Worm (Caenorhabditis elegans) whole organism, mixed stage, embryonic: ENCODE measurements around the gene C18G1.1.

ENCODE experiments used
- elt-1 ChIP-seq: sonication (generic microtip); optimal IDR thresholded peaks from 2 replicates; lab custom pipeline; 2017; ENCODE audit warnings: missing genetic modification characterization, mild to moderate bottlenecking, missing compliant biosample characterization, antibody characterized with exemption, moderate library complexity, borderline replicate concordance; ENCODE audit not compliant: insufficient read depth
- elt-3 ChIP-seq: fragments of 150-350 bp; optimal IDR thresholded peaks from 2 replicates; lab custom pipeline; 2014; ENCODE audit warnings: missing biosample characterization, missing genetic modification characterization
- flh-1 ChIP-seq: fragments of 200-800 bp; sonication (Bioruptor generic); optimal IDR thresholded peaks from 2 replicates; lab custom pipeline; 2018; ENCODE audit warnings: mild to moderate bottlenecking, missing genetic modification characterization, moderate library complexity, missing compliant biosample characterization
- lin-13 ChIP-seq: fragments of 150-350 bp; optimal IDR thresholded peaks from 2 replicates; lab custom pipeline; 2014; ENCODE audit warnings: missing biosample characterization, missing genetic modification characterization
- mab-5 ChIP-seq: fragments of 150-350 bp; optimal IDR thresholded peaks from 2 replicates; lab custom pipeline; 2014; ENCODE audit warnings: missing biosample characterization, missing genetic modification characterization
- mep-1 ChIP-seq: fragments of 150-350 bp; optimal IDR thresholded peaks from 2 replicates; lab custom pipeline; 2017; ENCODE audit warnings: missing biosample characterization, missing genetic modification reagents, missing genetic modification characterization, inconsistent platforms
- nhr-28 ChIP-seq: fragments of 150-350 bp; optimal IDR thresholded peaks from 2 replicates; lab custom pipeline; 2014; ENCODE audit warnings: missing biosample characterization, missing genetic modification characterization
- nhr-76 ChIP-seq: sonication (generic microtip); optimal IDR thresholded peaks from 2 replicates; lab custom pipeline; 2017; ENCODE audit warnings: missing biosample characterization, missing genetic modification characterization
- pha-4 ChIP-seq: fragments of 150-350 bp; optimal IDR thresholded peaks from 2 replicates; lab custom pipeline; 2018; ENCODE audit warnings: missing biosample characterization, missing genetic modification reagents, missing genetic modification characterization
- snpc-4 ChIP-seq: fragments of 150-350 bp; optimal IDR thresholded peaks from 2 replicates; lab custom pipeline; 2014; ENCODE audit warnings: missing biosample characterization, missing genetic modification characterization
- unc-39 ChIP-seq: fragments of 150-350 bp; optimal IDR thresholded peaks from 2 replicates; lab custom pipeline; 2014; ENCODE audit warnings: missing biosample characterization, missing genetic modification characterization

DNA sequence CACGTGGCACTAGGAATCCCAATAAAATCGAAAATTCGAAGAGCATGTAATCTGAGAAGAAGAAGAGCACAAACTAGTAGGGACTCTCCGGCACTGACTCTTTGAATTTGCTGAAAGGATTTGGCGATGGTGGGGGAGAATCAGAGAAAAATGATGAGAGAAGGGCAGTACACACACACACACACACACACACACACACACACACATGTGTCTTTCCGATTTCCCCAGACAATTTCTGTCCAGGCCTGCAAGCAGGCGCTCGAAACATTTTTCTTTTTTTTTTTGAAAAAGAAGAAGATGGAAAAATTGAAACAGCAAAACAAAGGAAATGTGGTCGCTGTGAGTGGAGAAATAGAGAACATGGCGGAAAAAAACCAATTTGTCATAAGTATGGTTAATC, 47.7 kb upstream of the C18G1.1 start, which contains the start of gene tig-2:
- TF ChIP-seq mep-1 (tag; lab: Kevin White, UChicago), result no peak
- TF ChIP-seq flh-1, result no peak
- TF ChIP-seq pha-4, result no peak
- no peak for TF ChIP-seq lin-13 (tag; lab: Kevin White, UChicago)
- TF ChIP-seq nhr-76, result no peak
- TF ChIP-seq elt-1 (tag; lab: Kevin White, UChicago), result no peak
- no peak for TF ChIP-seq mab-5 (tag; lab: Kevin White, UChicago)
- no peak for TF ChIP-seq nhr-28 (tag; lab: Kevin White, UChicago)
- no peak for TF ChIP-seq unc-39 (tag; lab: Kevin White, UChicago)
- TF ChIP-seq snpc-4, result no peak
- TF ChIP-seq elt-3 (tag; lab: Kevin White, UChicago), result no peak
